Fruit fly (Drosophila melanogaster) Kc167 (cell line): ENCODE measurements around the gene ATPsynD.

Source experiments
- Sin3A ChIP-seq: fragments of >200 bp; optimal IDR thresholded peaks from 2 replicates; lab custom pipeline; 2018; ENCODE audit warnings: missing external identifiers
- h ChIP-seq: fragments of >200 bp; optimal IDR thresholded peaks from 3 replicates; lab custom pipeline; 2018; ENCODE audit warnings: missing external identifiers
- insv ChIP-seq: fragments of >200 bp; optimal IDR thresholded peaks from 3 replicates; lab custom pipeline; 2018; ENCODE audit warnings: missing external identifiers
- psq ChIP-seq: fragments of >200 bp; optimal IDR thresholded peaks from 2 replicates; lab custom pipeline; 2017; ENCODE audit warnings: missing external identifiers
- ttk ChIP-seq: sonication (Bioruptor generic); optimal IDR thresholded peaks from 2 replicates; lab custom pipeline; 2017; ENCODE audit warnings: missing external identifiers

- TF ChIP-seq psq = no peak
- TF ChIP-seq insv = no peak
- TF ChIP-seq Sin3A = no peak
- no peak for TF ChIP-seq ttk (lab: Kevin White, UChicago)
- no peak for TF ChIP-seq h (lab: Kevin White, UChicago)
Observed at dm6 chr3R:19101267-19101840, 6.6 kb downstream of the ATPsynD start.
